Fruit fly (Drosophila melanogaster): Measurements from ENCODE around the gene Eaf6.

Eaf6 gene

DNA sequence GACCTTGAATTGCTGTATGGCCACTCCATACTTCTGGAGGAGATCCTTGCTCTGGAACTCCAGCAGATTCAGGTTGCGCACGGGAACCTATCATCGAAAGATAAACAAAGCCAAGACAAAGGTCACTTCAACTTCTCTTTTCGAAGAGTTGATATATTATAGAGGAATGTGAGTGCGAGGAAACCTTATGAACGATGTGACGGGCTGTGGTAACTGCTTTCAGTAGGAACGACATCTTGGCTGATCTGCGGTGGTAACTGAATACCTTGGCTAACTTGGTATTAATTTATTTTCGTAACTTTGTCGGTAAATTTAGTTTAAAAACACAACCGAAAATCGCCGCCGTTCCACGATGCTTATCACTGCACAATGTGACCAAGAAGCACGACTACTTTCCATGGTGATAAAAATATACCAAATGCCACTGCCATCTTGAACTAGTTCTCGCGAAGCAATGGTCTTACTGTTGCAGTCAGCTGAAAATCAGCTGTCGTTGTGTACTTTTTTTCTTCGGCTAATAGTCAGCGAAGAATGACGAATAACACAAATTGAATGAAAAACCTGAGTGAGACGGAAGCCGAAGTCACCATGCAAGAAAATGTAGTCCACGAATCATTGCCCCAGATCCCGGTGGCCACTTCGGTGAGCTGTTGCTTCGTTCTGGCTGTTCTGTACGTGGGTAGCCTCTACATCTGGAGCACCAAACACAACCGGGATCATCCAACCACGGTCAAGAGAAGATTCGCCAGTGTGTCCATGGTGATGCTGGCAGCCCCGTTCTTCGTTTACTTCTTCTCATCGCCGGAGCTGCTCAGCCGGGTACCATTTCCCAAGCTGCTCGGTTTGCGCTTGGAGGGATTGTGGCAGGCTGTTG is 44.6 kb downstream of the Eaf6 start, which contains the start of the genes ScsbetaG and Sras (continued):
- TF ChIP-seq CG32772 (GFP tag; IDR thresholded peaks at IDR 0.05), result no peak
- no peak for TF ChIP-seq Aef1 (GFP tag; IDR thresholded peaks at IDR 0.05)
- peak; percentile 78 for TF ChIP-seq Myb (GFP tag; optimal IDR thresholded peaks at IDR 0.05)
- TF ChIP-seq Side (GFP tag; optimal IDR thresholded peaks at IDR 0.05), result no peak
- peak; percentile 98 for TF ChIP-seq grn (GFP tag; optimal IDR thresholded peaks at IDR 0.05)
- no peak for TF ChIP-seq CG10274 (GFP tag; optimal IDR thresholded peaks at IDR 0.05)
- TF ChIP-seq Doc3 (GFP tag; IDR thresholded peaks at IDR 0.05; ENCODE audit: partially characterized antibody), result peak; percentile 43; the same call in 1 of the 3 replicates
- peak; percentile 38 for TF ChIP-seq nmo (GFP tag; optimal IDR thresholded peaks at IDR 0.05)
- peak; percentile 88 for TF ChIP-seq CG9797 (GFP tag; optimal IDR thresholded peaks at IDR 0.05)
- no peak for TF ChIP-seq CG10543 (GFP tag; optimal IDR thresholded peaks at IDR 0.05)
- no peak for TF ChIP-seq bcd (GFP tag; optimal IDR thresholded peaks at IDR 0.05)
- no peak for TF ChIP-seq al (GFP tag; IDR thresholded peaks at IDR 0.05)
- TF ChIP-seq D (optimal IDR thresholded peaks at IDR 0.05), result peak; percentile 75
- TF ChIP-seq D (GFP tag; optimal IDR thresholded peaks at IDR 0.05), result no peak
- peak; percentile 4 for TF ChIP-seq Sry-δ (GFP tag; optimal IDR thresholded peaks at IDR 0.05)
- peak; percentile 36; the same call in 2 of the 3 replicates for TF ChIP-seq row (GFP tag; IDR thresholded peaks at IDR 0.05)
- no peak for TF ChIP-seq CG17568 (GFP tag; optimal IDR thresholded peaks at IDR 0.05)
- TF ChIP-seq Dll (GFP tag; IDR thresholded peaks at IDR 0.05; ENCODE audit: partially characterized antibody), result no peak; the same call in 3 of the 4 replicates
- no peak for TF ChIP-seq CG3407 (GFP tag; optimal IDR thresholded peaks at IDR 0.05)
- TF ChIP-seq Drgx (GFP tag; IDR thresholded peaks at IDR 0.05), result no peak
- no peak for TF ChIP-seq CG11504 (tag; optimal IDR thresholded peaks at IDR 0.05)
- TF ChIP-seq B-H2 (GFP tag; optimal IDR thresholded peaks at IDR 0.05), result peak; percentile 11
- no peak for TF ChIP-seq lbe (GFP tag; optimal IDR thresholded peaks at IDR 0.05)
- peak; percentile 94 for TF ChIP-seq pzg (GFP tag; optimal IDR thresholded peaks at IDR 0.05)
- TF ChIP-seq CG14441 (GFP tag; IDR thresholded peaks at IDR 0.05), result no peak
- TF ChIP-seq CG11695 (GFP tag; IDR thresholded peaks at IDR 0.05), result no peak
- TF ChIP-seq Elba2 (GFP tag; optimal IDR thresholded peaks at IDR 0.05), result peak; percentile 35
- peak; percentile 55 for TF ChIP-seq MESR4 (GFP tag; optimal IDR thresholded peaks at IDR 0.05)
- TF ChIP-seq shn (GFP tag; optimal IDR thresholded peaks at IDR 0.05), result no peak
- no peak for TF ChIP-seq Nf-YB (GFP tag; optimal IDR thresholded peaks at IDR 0.05)
- no peak for TF ChIP-seq cato (GFP tag; optimal IDR thresholded peaks at IDR 0.05; ENCODE audit: borderline replicate concordance)
- TF ChIP-seq bsh (GFP tag; optimal IDR thresholded peaks at IDR 0.05), result no peak
- TF ChIP-seq Spps (tag; optimal IDR thresholded peaks at IDR 0.05), result no peak
- TF ChIP-seq CG12659 (GFP tag; optimal IDR thresholded peaks at IDR 0.05), result peak; percentile 59
- no peak for TF ChIP-seq Lim3 (GFP tag; IDR thresholded peaks at IDR 0.05)
- peak; percentile 82 for TF ChIP-seq phol (tag; optimal IDR thresholded peaks at IDR 0.05)
- TF ChIP-seq CG6854 (GFP tag; optimal IDR thresholded peaks at IDR 0.05), result no peak
- peak; percentile 7 for TF ChIP-seq CG13624 (GFP tag; optimal IDR thresholded peaks at IDR 0.05)
- TF ChIP-seq CG14014 (GFP tag; IDR thresholded peaks at IDR 0.05), result no peak
- TF ChIP-seq nerfin-1 (tag; optimal IDR thresholded peaks at IDR 0.05), result peak; percentile 26
- TF ChIP-seq Opbp (GFP tag; IDR thresholded peaks at IDR 0.05; ENCODE audit: partially characterized antibody), result no peak
- no peak for TF ChIP-seq oc (tag; optimal IDR thresholded peaks at IDR 0.05)
- TF ChIP-seq chm (GFP tag; IDR thresholded peaks at IDR 0.05), result no peak
- peak; percentile 62; the same call in 1 of the 2 replicates for TF ChIP-seq CG13287 (GFP tag; IDR thresholded peaks at IDR 0.05; ENCODE audit: partially characterized antibody)
- TF ChIP-seq psq (GFP tag; optimal IDR thresholded peaks at IDR 0.05), result no peak
- no peak for TF ChIP-seq HLH54F (GFP tag; optimal IDR thresholded peaks at IDR 0.05)
- TF ChIP-seq CG2120 (GFP tag; optimal IDR thresholded peaks at IDR 0.05), result no peak
- TF ChIP-seq CG9876 (GFP tag; optimal IDR thresholded peaks at IDR 0.05), result no peak
- TF ChIP-seq dimm (GFP tag; IDR thresholded peaks at IDR 0.05), result no peak
